Fruit fly (Drosophila melanogaster) whole organism, embryonic: Measurements from ENCODE around the gene prtp.
A peak's percentile ranks its signal among the peaks of the same experiment; 100 is the strongest.

Experiments
- Aef1 ChIP-seq: fragments of 200-800 bp; sonication (Bioruptor generic); IDR thresholded peaks from 3 replicates; pipeline ENCODE4 v1.3.6; 2022; ENCODE audit warnings: missing biosample characterization, missing genetic modification characterization
- CG10209 ChIP-seq: fragments of 200-800 bp; sonication (Bioruptor generic); optimal IDR thresholded peaks from 3 replicates; lab custom pipeline; 2017; ENCODE audit warnings: missing biosample characterization, mild to moderate bottlenecking, missing genetic modification characterization, missing genetic modification reagents
- CG10366 ChIP-seq: fragments of 200-800 bp; sonication (Bioruptor generic); IDR thresholded peaks from 2 replicates; pipeline ENCODE4 v1.3.6; 2022; ENCODE audit warnings: missing biosample characterization, missing genetic modification characterization
- CG12219 ChIP-seq: fragments of 200-800 bp; sonication (Bioruptor generic); optimal IDR thresholded peaks from 3 replicates; lab custom pipeline; 2018; ENCODE audit warnings: missing biosample characterization, mild to moderate bottlenecking, missing genetic modification characterization
- CG12744 ChIP-seq: fragments of 200-800 bp; sonication (Bioruptor generic); optimal IDR thresholded peaks from 2 replicates; lab custom pipeline; 2016; ENCODE audit warnings: missing biosample characterization, missing genetic modification characterization
- CG12769 ChIP-seq: fragments of 200-800 bp; sonication (Bioruptor generic); optimal IDR thresholded peaks from 2 replicates; lab custom pipeline; 2019; ENCODE audit warnings: missing biosample characterization, mild to moderate bottlenecking, missing genetic modification characterization, moderate library complexity
- CG14710 ChIP-seq: fragments of 200-800 bp; sonication (Bioruptor generic); optimal IDR thresholded peaks from 3 replicates; lab custom pipeline; 2019; ENCODE audit warnings: missing biosample characterization, mild to moderate bottlenecking, missing genetic modification characterization, moderate library complexity
- CG15514 ChIP-seq: fragments of 200-800 bp; sonication (Bioruptor generic); optimal IDR thresholded peaks from 3 replicates; lab custom pipeline; 2017; ENCODE audit warnings: missing biosample characterization, missing genetic modification characterization, mild to moderate bottlenecking, moderate library complexity, missing genetic modification reagents
- CG17328 ChIP-seq: fragments of 200-800 bp; sonication (Bioruptor generic); IDR thresholded peaks from 2 replicates; pipeline ENCODE4 v1.3.6; 2022; ENCODE audit warnings: missing biosample characterization, missing genetic modification characterization
- CG17385 ChIP-seq: fragments of 200-800 bp; sonication (Bioruptor generic); optimal IDR thresholded peaks from 3 replicates; lab custom pipeline; 2018; ENCODE audit warnings: missing biosample characterization, mild to moderate bottlenecking, missing genetic modification characterization
- CG1832 ChIP-seq: fragments of 200-800 bp; sonication (Bioruptor generic); optimal IDR thresholded peaks from 2 replicates; lab custom pipeline; 2017; ENCODE audit warnings: missing biosample characterization, mild to moderate bottlenecking, missing genetic modification characterization, inconsistent platforms
- CG2116 ChIP-seq: fragments of 200-800 bp; sonication (Bioruptor generic); optimal IDR thresholded peaks from 3 replicates; lab custom pipeline; 2018; ENCODE audit warnings: missing biosample characterization, mild to moderate bottlenecking, missing genetic modification characterization
- CG2889 ChIP-seq: fragments of 200-800 bp; sonication (Bioruptor generic); IDR thresholded peaks from 3 replicates; pipeline ENCODE4 v1.3.6; 2022; ENCODE audit warnings: missing biosample characterization, missing genetic modification characterization
- CG3065 ChIP-seq: fragments of 200-800 bp; sonication (Bioruptor generic); optimal IDR thresholded peaks from 2 replicates; lab custom pipeline; 2016; ENCODE audit warnings: missing biosample characterization, missing genetic modification characterization
- CG32767 ChIP-seq: fragments of 200-800 bp; sonication (Bioruptor generic); IDR thresholded peaks from 2 replicates; pipeline ENCODE4 v1.3.6; 2022; ENCODE audit warnings: missing biosample characterization, missing genetic modification characterization
- CG34224 ChIP-seq: fragments of 200-800 bp; sonication (Bioruptor generic); IDR thresholded peaks from 3 replicates; pipeline ENCODE4 v1.3.6; 2022; ENCODE audit warnings: missing biosample characterization, missing genetic modification characterization; ENCODE audit not compliant: partially characterized antibody
- CG34376 ChIP-seq: fragments of 200-800 bp; sonication (Bioruptor generic); optimal IDR thresholded peaks from 2 replicates; lab custom pipeline; 2018; ENCODE audit warnings: missing biosample characterization, mild to moderate bottlenecking, missing genetic modification characterization
- CG43689 ChIP-seq: fragments of 200-800 bp; sonication (Bioruptor generic); IDR thresholded peaks from 2 replicates; pipeline ENCODE4 v1.3.6; 2022; ENCODE audit warnings: missing biosample characterization, missing genetic modification characterization
- CG5180 ChIP-seq: fragments of 200-800 bp; sonication (Bioruptor generic); optimal IDR thresholded peaks from 3 replicates; lab custom pipeline; 2017; ENCODE audit warnings: missing biosample characterization, missing genetic modification characterization, mild to moderate bottlenecking, moderate library complexity, missing genetic modification reagents
- CG8290 ChIP-seq, 3 experiments: fragments of 200-800 bp; sonication (Bioruptor generic); optimal IDR thresholded peaks; 2 replicates each; lab custom pipeline; 2016 to 2019; ENCODE audit warnings: missing biosample characterization in 3 of 3, missing genetic modification characterization in 3 of 3, mild to moderate bottlenecking in 2 of 3, moderate library complexity in 1 of 3
- Camta ChIP-seq: fragments of 200-800 bp; sonication (Bioruptor generic); optimal IDR thresholded peaks from 2 replicates; lab custom pipeline; 2016; ENCODE audit warnings: missing biosample characterization, missing genetic modification characterization
- D19B ChIP-seq: fragments of 200-800 bp; sonication (Bioruptor generic); optimal IDR thresholded peaks from 2 replicates; lab custom pipeline; 2017; ENCODE audit warnings: missing biosample characterization, mild to moderate bottlenecking, missing genetic modification characterization
- Dll ChIP-seq: fragments of 200-800 bp; sonication (Bioruptor generic); IDR thresholded peaks from 4 replicates; pipeline ENCODE4 v1.3.6; 2022; ENCODE audit warnings: missing biosample characterization, missing genetic modification characterization; ENCODE audit not compliant: partially characterized antibody
- Doc2 ChIP-seq: fragments of 200-800 bp; sonication (Bioruptor generic); IDR thresholded peaks from 2 replicates; pipeline ENCODE4 v1.3.6; 2022; ENCODE audit warnings: missing biosample characterization, missing genetic modification characterization
- E2f2 ChIP-seq: fragments of 200-800 bp; sonication (Bioruptor generic); IDR thresholded peaks from 2 replicates; pipeline ENCODE4 v1.3.6; 2022; ENCODE audit warnings: missing biosample characterization, missing genetic modification characterization
- Eip74EF ChIP-seq, 2 experiments: fragments of 200-800 bp in 1 of 2; fragments of >200 bp in 1 of 2; sonication (Bioruptor generic) in 1 of 2; optimal IDR thresholded peaks; 2 replicates each; lab custom pipeline; 2017 to 2019; ENCODE audit warnings: missing biosample characterization in 2 of 2, missing genetic modification characterization in 2 of 2, mild to moderate bottlenecking in 1 of 2, moderate library complexity in 1 of 2
- Ets97D ChIP-seq: fragments of 200-800 bp; sonication (Bioruptor generic); optimal IDR thresholded peaks from 3 replicates; lab custom pipeline; 2016; ENCODE audit warnings: missing biosample characterization, missing genetic modification characterization
- HLH54F ChIP-seq: fragments of 200-800 bp; sonication (Bioruptor generic); optimal IDR thresholded peaks from 3 replicates; lab custom pipeline; 2016; ENCODE audit warnings: missing biosample characterization, missing genetic modification characterization
- Lhr ChIP-seq: fragments of 200-800 bp; sonication (Bioruptor generic); optimal IDR thresholded peaks from 3 replicates; lab custom pipeline; 2017; ENCODE audit warnings: mild to moderate bottlenecking, missing biosample characterization, missing genetic modification reagents, missing genetic modification characterization
- Scr ChIP-seq: fragments of 200-800 bp; sonication (Bioruptor generic); IDR thresholded peaks from 2 replicates; pipeline ENCODE4 v1.3.6; 2022; ENCODE audit warnings: missing biosample characterization, missing genetic modification characterization; ENCODE audit not compliant: partially characterized antibody
- Side ChIP-seq: fragments of 200-800 bp; sonication (Bioruptor generic); optimal IDR thresholded peaks from 2 replicates; lab custom pipeline; 2016; ENCODE audit warnings: missing biosample characterization, missing genetic modification characterization
- Sin3A ChIP-seq: fragments of >200 bp; optimal IDR thresholded peaks from 2 replicates; lab custom pipeline; 2018
- Ssrp ChIP-seq: fragments of 200-800 bp; sonication (Bioruptor generic); optimal IDR thresholded peaks from 2 replicates; lab custom pipeline; 2018; ENCODE audit warnings: missing biosample characterization, mild to moderate bottlenecking, missing genetic modification characterization, moderate library complexity
- Stat92E ChIP-seq, 3 experiments: fragments of >200 bp in 2 of 3; fragments of 200-800 bp in 1 of 3; sonication (Bioruptor generic) in 1 of 3; optimal IDR thresholded peaks; 2 replicates each; lab custom pipeline; 2017 to 2019; ENCODE audit warnings: missing biosample characterization in 3 of 3, missing genetic modification characterization in 3 of 3, mild to moderate bottlenecking in 1 of 3, moderate library complexity in 1 of 3
- Usf ChIP-seq: fragments of 200-800 bp; sonication (Bioruptor generic); optimal IDR thresholded peaks from 2 replicates; lab custom pipeline; 2017; ENCODE audit warnings: missing genotype, missing biosample characterization, missing genetic modification characterization
- az2 ChIP-seq: fragments of 200-800 bp; sonication (Bioruptor generic); optimal IDR thresholded peaks from 3 replicates; lab custom pipeline; 2016; ENCODE audit warnings: missing biosample characterization, missing genetic modification characterization
- bsh ChIP-seq, 2 experiments: fragments of 200-800 bp; sonication (Bioruptor generic); optimal IDR thresholded peaks; 2 replicates each; lab custom pipeline; 2017 to 2018; ENCODE audit warnings: mild to moderate bottlenecking in 2 of 2, missing biosample characterization in 2 of 2, missing genetic modification characterization in 2 of 2, moderate library complexity in 1 of 2
- dpn ChIP-seq, 2 experiments: fragments of 200-800 bp; sonication (Bioruptor generic); optimal IDR thresholded peaks; 3 replicates each; lab custom pipeline; 2016; ENCODE audit warnings: missing biosample characterization in 2 of 2, missing genetic modification characterization in 2 of 2
- gem ChIP-seq: fragments of 200-800 bp; sonication (Bioruptor generic); optimal IDR thresholded peaks from 2 replicates; lab custom pipeline; 2019; ENCODE audit warnings: missing biosample characterization, mild to moderate bottlenecking, missing genetic modification characterization, moderate library complexity
- gsb-n ChIP-seq: fragments of 200-800 bp; sonication (Bioruptor generic); optimal IDR thresholded peaks from 3 replicates; lab custom pipeline; 2018; ENCODE audit warnings: missing biosample characterization, mild to moderate bottlenecking, missing genetic modification characterization
- kah ChIP-seq: fragments of 200-800 bp; sonication (Bioruptor generic); optimal IDR thresholded peaks from 2 replicates; lab custom pipeline; 2018; ENCODE audit warnings: missing biosample characterization, mild to moderate bottlenecking, missing genetic modification characterization
- pan ChIP-seq, 4 experiments: fragments of >200 bp in 3 of 4; fragments of 200-800 bp in 1 of 4; sonication (Bioruptor generic) in 1 of 4; optimal IDR thresholded peaks in 3 of 4; IDR thresholded peaks in 1 of 4; 2 replicates each; pipeline versions ENCODE4 v1.3.6 to Lab custom; 2017 to 2022; ENCODE audit warnings: missing biosample characterization in 2 of 4, missing genetic modification characterization in 2 of 4, mixed read lengths in 1 of 4
- row ChIP-seq: fragments of 200-800 bp; sonication (Bioruptor generic); IDR thresholded peaks from 3 replicates; pipeline ENCODE4 v1.3.6; 2022; ENCODE audit warnings: missing biosample characterization, missing genetic modification characterization
- sr ChIP-seq: fragments of 200-800 bp; sonication (Bioruptor generic); IDR thresholded peaks from 3 replicates; pipeline ENCODE4 v1.3.6; 2022; ENCODE audit warnings: missing biosample characterization, missing genetic modification characterization
- stwl ChIP-seq: fragments of 200-800 bp; sonication (Bioruptor generic); optimal IDR thresholded peaks from 3 replicates; lab custom pipeline; 2018; ENCODE audit warnings: missing biosample characterization, mild to moderate bottlenecking, missing genetic modification characterization, moderate library complexity
- tll ChIP-seq, 2 experiments: fragments of 200-800 bp in 1 of 2; fragments of >200 bp in 1 of 2; sonication (Bioruptor generic) in 1 of 2; optimal IDR thresholded peaks; 2 replicates each; lab custom pipeline; 2017 to 2019; ENCODE audit warnings: missing biosample characterization in 2 of 2, missing genetic modification characterization in 2 of 2, mild to moderate bottlenecking in 1 of 2, moderate library complexity in 1 of 2
- ttk ChIP-seq: fragments of 200-800 bp; sonication (Bioruptor generic); IDR thresholded peaks from 2 replicates; pipeline ENCODE4 v2.1.2; 2022; ENCODE audit warnings: missing biosample characterization, missing genetic modification characterization

The prtp gene

dm6 chrX:11716731-11717326 is at the start of gene prtp (continued):
- TF ChIP-seq gsb-n (tag; lab: Kevin White, UChicago) (peak; percentile 27), Aef1 (GFP tag; lab: Robert Waterston, UW) (no peak; the same call in 2 of the 3 replicates), sr (GFP tag; lab: Robert Waterston, UW) (no peak), az2 (GFP tag; lab: Kevin White, UChicago) (no peak), Ets97D (GFP tag; lab: Kevin White, UChicago) (peak; percentile 67), CG10209 (GFP tag; lab: Kevin White, UChicago) (no peak), Scr (GFP tag; lab: Robert Waterston, UW) (peak; percentile 69), CG17328 (GFP tag; lab: Robert Waterston, UW) (peak; percentile 29; the same call in 1 of the 2 replicates), CG17385 (GFP tag; lab: Kevin White, UChicago) (no peak), CG14710 (tag; lab: Kevin White, UChicago) (peak; percentile 71), HLH54F (no peak), D19B (no peak), Dll (GFP tag; lab: Robert Waterston, UW) (peak; percentile 76; the same call in 3 of the 4 replicates), Side (GFP tag; lab: Kevin White, UChicago) (no peak), stwl (tag; lab: Kevin White, UChicago) (peak; percentile 57), CG43689 (GFP tag; lab: Robert Waterston, UW) (no peak), Lhr (GFP tag; lab: Kevin White, UChicago) (peak; percentile 42), CG2116 (peak; percentile 92), row (GFP tag; lab: Robert Waterston, UW) (peak; percentile 54; the same call in 2 of the 3 replicates), kah (GFP tag; lab: Kevin White, UChicago) (peak; percentile 83), CG5180 (no peak), bsh (GFP tag; optimal IDR thresholded peaks at IDR 0.05; lab: Kevin White, UChicago) (peak in 1 of 2 experiments; percentile 21), CG1832 (no peak), CG32767 (GFP tag; lab: Robert Waterston, UW) (peak; percentile 25; the same call in 1 of the 2 replicates), CG12219 (GFP tag; lab: Kevin White, UChicago) (no peak), Doc2 (GFP tag; lab: Robert Waterston, UW) (no peak), Ssrp (tag; lab: Kevin White, UChicago) (peak; percentile 5), CG2889 (no peak), CG34376 (no peak), CG8290 (GFP tag; optimal IDR thresholded peaks at IDR 0.05; lab: Kevin White, UChicago) (peak; percentile 18), CG8290 (tag; optimal IDR thresholded peaks at IDR 0.05; lab: Kevin White, UChicago) (no peak), Stat92E (GFP tag; optimal IDR thresholded peaks at IDR 0.05; lab: Kevin White, UChicago) (no peak), dpn (GFP tag; optimal IDR thresholded peaks at IDR 0.05; lab: Kevin White, UChicago) (peak in 1 of 2 experiments; percentile 18), Camta (GFP tag; lab: Kevin White, UChicago) (peak; percentile 12), CG15514 (peak; percentile 77), CG34224 (GFP tag; lab: Robert Waterston, UW) (no peak), CG12744 (no peak), ttk (GFP tag; lab: Robert Waterston, UW) (no peak), Sin3A (lab: Kevin White, UChicago) (peak; percentile 44), CG3065 (GFP tag; lab: Kevin White, UChicago) (no peak), Usf (no peak), E2f2 (GFP tag; lab: Robert Waterston, UW) (peak; percentile 57), Eip74EF (GFP tag; optimal IDR thresholded peaks at IDR 0.05; lab: Kevin White, UChicago) (no peak), pan (optimal IDR thresholded peaks at IDR 0.05; lab: Kevin White, UChicago) (no peak), pan (GFP tag; optimal IDR thresholded peaks at IDR 0.05 in 1 of 2, IDR thresholded peaks at IDR 0.05 in 1 of 2) (peak in 1 of 2 experiments; percentile 33), CG12769 (tag; lab: Kevin White, UChicago) (no peak), tll (GFP tag; optimal IDR thresholded peaks at IDR 0.05; lab: Kevin White, UChicago) (no peak), gem (tag; lab: Kevin White, UChicago) (peak; percentile 38), CG10366 (GFP tag; lab: Robert Waterston, UW) (no peak)
